Worm (Caenorhabditis elegans): Measurements from ENCODE around the gene H04D03.4.

The H04D03.4 gene

ce11 chrIII:10464455-10464854 lies 13.5 kb upstream of the H04D03.4 start:
- TF ChIP-seq sma-3 (GFP tag; optimal IDR thresholded peaks at IDR 0.05) (no peak), ztf-4 (tag; optimal IDR thresholded peaks at IDR 0.05) (no peak), fos-1 (tag; optimal IDR thresholded peaks at IDR 0.05) (no peak), lin-13 (GFP tag; optimal IDR thresholded peaks at IDR 0.05) (no peak), nhr-21 (tag; optimal IDR thresholded peaks at IDR 0.05) (no peak), snpc-4 (tag; optimal IDR thresholded peaks at IDR 0.05) (no peak), ZK546.5 (tag; optimal IDR thresholded peaks at IDR 0.05) (no peak), zag-1 (tag; optimal IDR thresholded peaks at IDR 0.05) (no peak), unc-39 (tag; optimal IDR thresholded peaks at IDR 0.05) (no peak), egl-27 (tag; optimal IDR thresholded peaks at IDR 0.05) (no peak), Y55F3AM.14 (GFP tag; optimal IDR thresholded peaks at IDR 0.05) (no peak), F13H6.1 (tag; optimal IDR thresholded peaks at IDR 0.05) (no peak), unc-62 (GFP tag; optimal IDR thresholded peaks at IDR 0.05) (no peak), alr-1 (tag; optimal IDR thresholded peaks at IDR 0.05) (no peak), mdl-1 (tag; optimal IDR thresholded peaks at IDR 0.05) (no peak), crh-2 (tag; optimal IDR thresholded peaks at IDR 0.05) (no peak), unc-55 (GFP tag; optimal IDR thresholded peaks at IDR 0.05) (no peak), lin-39 (tag; optimal IDR thresholded peaks at IDR 0.05) (no peak), lin-11 (tag; optimal IDR thresholded peaks at IDR 0.05) (no peak)

- TF ChIP-seq F13H6.1 (tag; optimal IDR thresholded peaks at IDR 0.05) (peak; percentile 10), lsy-2 (tag; optimal IDR thresholded peaks at IDR 0.05) (peak in 1 of 2 experiments; percentile 53), nhr-237 (tag; optimal IDR thresholded peaks at IDR 0.05) (no peak), egl-27 (tag; optimal IDR thresholded peaks at IDR 0.05) (no peak), skn-1 (tag; optimal IDR thresholded peaks at IDR 0.05) (peak; percentile 3), zag-1 (tag; optimal IDR thresholded peaks at IDR 0.05) (no peak), nhr-6 (tag; optimal IDR thresholded peaks at IDR 0.05) (no peak), C34F6.9 (tag; optimal IDR thresholded peaks at IDR 0.05) (peak; percentile 40), crh-2 (tag; optimal IDR thresholded peaks at IDR 0.05) (peak; percentile 43), aly-2 (tag; optimal IDR thresholded peaks at IDR 0.05) (no peak), unc-62 (GFP tag; optimal IDR thresholded peaks at IDR 0.05) (no peak), Y55F3AM.14 (GFP tag; optimal IDR thresholded peaks at IDR 0.05) (no peak), nhr-23 (tag; optimal IDR thresholded peaks at IDR 0.05) (no peak), nhr-12 (tag; optimal IDR thresholded peaks at IDR 0.05) (no peak), ceh-16 (tag; optimal IDR thresholded peaks at IDR 0.05) (no peak), ztf-4 (tag; optimal IDR thresholded peaks at IDR 0.05) (no peak), dmd-4 (tag; optimal IDR thresholded peaks at IDR 0.05) (no peak), mab-5 (tag; optimal IDR thresholded peaks at IDR 0.05) (no peak), R02D3.7 (tag; optimal IDR thresholded peaks at IDR 0.05) (no peak), gmeb-1 (tag; optimal IDR thresholded peaks at IDR 0.05) (no peak), ceh-82 (tag; optimal IDR thresholded peaks at IDR 0.05) (no peak), ztf-1 (GFP tag; conservative IDR thresholded peaks at IDR 0.05) (no peak), nhr-129 (tag; optimal IDR thresholded peaks at IDR 0.05) (peak; percentile 77), unc-55 (GFP tag; optimal IDR thresholded peaks at IDR 0.05) (no peak), mdl-1 (tag; optimal IDR thresholded peaks at IDR 0.05) (no peak), unc-39 (tag; optimal IDR thresholded peaks at IDR 0.05) (no peak), elt-1 (tag; optimal IDR thresholded peaks at IDR 0.05) (no peak), nhr-77 (tag; optimal IDR thresholded peaks at IDR 0.05) (no peak), sma-9 (GFP tag; optimal IDR thresholded peaks at IDR 0.05) (peak; percentile 12), sma-9 (tag; optimal IDR thresholded peaks at IDR 0.05) (no peak), sem-4 (tag; optimal IDR thresholded peaks at IDR 0.05) (no peak), alr-1 (tag; optimal IDR thresholded peaks at IDR 0.05) (no peak), elt-3 (tag; optimal IDR thresholded peaks at IDR 0.05) (no peak), lin-11 (tag; optimal IDR thresholded peaks at IDR 0.05) (no peak), ama-1 (optimal IDR thresholded peaks at IDR 0.05) (no peak), nhr-10 (tag; optimal IDR thresholded peaks at IDR 0.05) (no peak), lin-39 (tag; optimal IDR thresholded peaks at IDR 0.05) (no peak), ztf-11 (tag; optimal IDR thresholded peaks at IDR 0.05) (no peak), lin-13 (GFP tag; optimal IDR thresholded peaks at IDR 0.05) (peak; percentile 2), fos-1 (tag; optimal IDR thresholded peaks at IDR 0.05) (peak; percentile 64), nhr-11 (tag; optimal IDR thresholded peaks at IDR 0.05) (no peak), nhr-21 (tag; optimal IDR thresholded peaks at IDR 0.05) (peak; percentile 29), sma-3 (GFP tag; optimal IDR thresholded peaks at IDR 0.05) (peak; percentile 51), blmp-1 (tag; optimal IDR thresholded peaks at IDR 0.05; ENCODE audit: insufficient read depth) (peak; percentile 17), peb-1 (tag; optimal IDR thresholded peaks at IDR 0.05) (no peak), nhr-25 (tag; optimal IDR thresholded peaks at IDR 0.05) (peak; percentile 68)
These were observed 12.7 kb upstream of the H04D03.4 start for ce11 chrIII:10463653-10464052.

All from whole organism, L2 larva.